Worm (Caenorhabditis elegans) whole organism, L2 larva: ENCODE results near the gene W08E12.9.

Experiments
- C34F6.9 ChIP-seq: fragments of 150-350 bp; optimal IDR thresholded peaks from 2 replicates; lab custom pipeline; 2014; ENCODE audit warnings: missing biosample characterization, missing genetic modification characterization
- F13H6.1 ChIP-seq: sonication (generic microtip); optimal IDR thresholded peaks from 2 replicates; lab custom pipeline; 2016; ENCODE audit warnings: missing genetic modification characterization, missing compliant biosample characterization
- R02D3.7 ChIP-seq: fragments of 150-350 bp; optimal IDR thresholded peaks from 2 replicates; lab custom pipeline; 2014; ENCODE audit warnings: missing biosample characterization, missing genetic modification characterization
- Y55F3AM.14 ChIP-seq: fragments of 200-800 bp; sonication (Bioruptor generic); optimal IDR thresholded peaks from 2 replicates; lab custom pipeline; 2018; ENCODE audit warnings: mild to moderate bottlenecking, missing genetic modification characterization, missing compliant biosample characterization
- aly-2 ChIP-seq: fragments of 150-350 bp; optimal IDR thresholded peaks from 2 replicates; lab custom pipeline; 2014; ENCODE audit warnings: missing biosample characterization, missing genetic modification characterization
- ama-1 ChIP-seq: fragments of 150-350 bp; optimal IDR thresholded peaks from 2 replicates; lab custom pipeline; 2018; ENCODE audit warnings: inconsistent platforms
- ceh-16 ChIP-seq: fragments of 150-350 bp; optimal IDR thresholded peaks from 2 replicates; lab custom pipeline; 2014; ENCODE audit warnings: missing biosample characterization, missing genetic modification characterization
- ceh-82 ChIP-seq: fragments of 150-350 bp; optimal IDR thresholded peaks from 2 replicates; lab custom pipeline; 2014; ENCODE audit warnings: missing biosample characterization, missing genetic modification characterization
- crh-2 ChIP-seq: sonication (generic microtip); optimal IDR thresholded peaks from 2 replicates; lab custom pipeline; 2017; ENCODE audit warnings: missing biosample characterization, missing genetic modification characterization
- dmd-4 ChIP-seq: sonication (generic microtip); optimal IDR thresholded peaks from 2 replicates; lab custom pipeline; 2017; ENCODE audit warnings: missing biosample characterization, missing genetic modification characterization
- egl-27 ChIP-seq: sonication (generic microtip); optimal IDR thresholded peaks from 3 replicates; lab custom pipeline; 2017; ENCODE audit warnings: missing biosample characterization, missing genetic modification reagents, missing genetic modification characterization
- elt-3 ChIP-seq: sonication (generic microtip); optimal IDR thresholded peaks from 2 replicates; lab custom pipeline; 2017; ENCODE audit warnings: missing biosample characterization, missing genetic modification characterization
- fos-1 ChIP-seq: fragments of 150-350 bp; optimal IDR thresholded peaks from 2 replicates; lab custom pipeline; 2014; ENCODE audit warnings: missing biosample characterization, missing genetic modification characterization
- gmeb-1 ChIP-seq: fragments of 150-350 bp; optimal IDR thresholded peaks from 2 replicates; lab custom pipeline; 2014; ENCODE audit warnings: missing biosample characterization, missing genetic modification characterization
- lin-11 ChIP-seq: fragments of 150-350 bp; sonication (generic microtip); optimal IDR thresholded peaks from 2 replicates; lab custom pipeline; 2014; ENCODE audit warnings: missing biosample characterization, missing genetic modification characterization, inconsistent platforms, mixed read lengths
- lin-39 ChIP-seq: fragments of 150-350 bp; optimal IDR thresholded peaks from 2 replicates; lab custom pipeline; 2014; ENCODE audit warnings: missing biosample characterization, missing genetic modification reagents, missing genetic modification characterization
- lsy-2 ChIP-seq, 2 experiments: fragments of 150-350 bp in 1 of 2; sonication (generic microtip) in 1 of 2; optimal IDR thresholded peaks; 2 replicates each; lab custom pipeline; 2014 to 2017; ENCODE audit warnings: missing biosample characterization in 2 of 2, missing genetic modification characterization in 2 of 2
- mbf-1 ChIP-seq: sonication (generic microtip); optimal IDR thresholded peaks from 2 replicates; lab custom pipeline; 2017; ENCODE audit warnings: missing biosample characterization, missing genetic modification characterization
- mdl-1 ChIP-seq, 2 experiments: fragments of 150-350 bp in 1 of 2; sonication (generic microtip) in 1 of 2; optimal IDR thresholded peaks; 2 replicates each; lab custom pipeline; 2017; ENCODE audit warnings: missing biosample characterization in 2 of 2, missing genetic modification characterization in 2 of 2
- nhr-10 ChIP-seq: sonication (generic microtip); optimal IDR thresholded peaks from 2 replicates; lab custom pipeline; 2017; ENCODE audit warnings: missing biosample characterization, missing genetic modification characterization
- nhr-11 ChIP-seq: fragments of 150-350 bp; optimal IDR thresholded peaks from 2 replicates; lab custom pipeline; 2014; ENCODE audit warnings: missing biosample characterization, missing genetic modification characterization
- nhr-12 ChIP-seq: fragments of 150-350 bp; optimal IDR thresholded peaks from 2 replicates; lab custom pipeline; 2014; ENCODE audit warnings: missing biosample characterization, missing genetic modification characterization
- nhr-129 ChIP-seq: fragments of 150-350 bp; optimal IDR thresholded peaks from 2 replicates; lab custom pipeline; 2014; ENCODE audit warnings: missing biosample characterization, missing genetic modification characterization
- nhr-21 ChIP-seq: fragments of 150-350 bp; optimal IDR thresholded peaks from 2 replicates; lab custom pipeline; 2014; ENCODE audit warnings: missing biosample characterization, missing genetic modification characterization
- nhr-23 ChIP-seq: fragments of 150-350 bp; optimal IDR thresholded peaks from 2 replicates; lab custom pipeline; 2014; ENCODE audit warnings: missing biosample characterization, missing genetic modification reagents, missing genetic modification characterization
- nhr-237 ChIP-seq: fragments of 150-350 bp; optimal IDR thresholded peaks from 2 replicates; lab custom pipeline; 2014; ENCODE audit warnings: missing biosample characterization, missing genetic modification characterization
- nhr-25 ChIP-seq: fragments of 150-350 bp; sonication (generic microtip); optimal IDR thresholded peaks from 3 replicates; lab custom pipeline; 2014; ENCODE audit warnings: missing biosample characterization, missing genetic modification characterization
- nhr-6 ChIP-seq: fragments of 150-350 bp; optimal IDR thresholded peaks from 2 replicates; lab custom pipeline; 2014; ENCODE audit warnings: missing biosample characterization, missing genetic modification characterization
- nhr-77 ChIP-seq: fragments of 150-350 bp; optimal IDR thresholded peaks from 2 replicates; lab custom pipeline; 2014; ENCODE audit warnings: missing biosample characterization, missing genetic modification characterization
- sem-4 ChIP-seq: fragments of 150-350 bp; optimal IDR thresholded peaks from 2 replicates; lab custom pipeline; 2014; ENCODE audit warnings: missing biosample characterization, missing genetic modification reagents, missing genetic modification characterization
- skn-1 ChIP-seq: sonication (generic microtip); optimal IDR thresholded peaks from 2 replicates; lab custom pipeline; 2017; ENCODE audit warnings: missing biosample characterization, missing genetic modification characterization
- sma-9 ChIP-seq, 2 experiments: fragments of 150-350 bp in 1 of 2; sonication (generic microtip) in 1 of 2; optimal IDR thresholded peaks; 2 replicates each; lab custom pipeline; 2014 to 2016; ENCODE audit warnings: missing genetic modification characterization in 2 of 2, mild to moderate bottlenecking in 1 of 2, missing biosample characterization in 1 of 2, missing compliant biosample characterization in 1 of 2, missing genetic modification reagents in 1 of 2, moderate library complexity in 1 of 2
- snpc-4 ChIP-seq: fragments of 150-350 bp; optimal IDR thresholded peaks from 2 replicates; lab custom pipeline; 2014; ENCODE audit warnings: missing biosample characterization, missing genetic modification characterization
- unc-39 ChIP-seq: fragments of 150-350 bp; optimal IDR thresholded peaks from 2 replicates; lab custom pipeline; 2014; ENCODE audit warnings: missing biosample characterization, missing genetic modification characterization
- unc-55 ChIP-seq: fragments of 150-350 bp; sonication (generic microtip); optimal IDR thresholded peaks from 3 replicates; lab custom pipeline; 2014; ENCODE audit warnings: missing biosample characterization, missing genetic modification reagents, missing genetic modification characterization
- zag-1 ChIP-seq: fragments of 150-350 bp; optimal IDR thresholded peaks from 2 replicates; lab custom pipeline; 2014; ENCODE audit warnings: missing biosample characterization, missing genetic modification characterization
- ztf-1 ChIP-seq: fragments of 200-800 bp; sonication (Bioruptor generic); conservative IDR thresholded peaks from 2 replicates; pipeline ENCODE4 v1.3.6; 2022; ENCODE audit warnings: missing genetic modification characterization, missing compliant biosample characterization

The W08E12.9 gene

ce11 chrIV:3293800-3294493 lies 13.4 kb downstream of the W08E12.9 start:
- no peak for TF ChIP-seq nhr-23 (tag; lab: Kevin White, UChicago)
- TF ChIP-seq crh-2 (tag; lab: Kevin White, UChicago): no peak
- TF ChIP-seq lin-11 (tag; lab: Kevin White, UChicago): no peak
- no peak for TF ChIP-seq nhr-21 (tag; lab: Kevin White, UChicago)
- TF ChIP-seq nhr-12 (tag; lab: Kevin White, UChicago): no peak
- no peak for TF ChIP-seq ceh-82 (tag; lab: Kevin White, UChicago)
- TF ChIP-seq zag-1 (tag; lab: Kevin White, UChicago): no peak
- no peak for TF ChIP-seq elt-3
- no peak for TF ChIP-seq unc-39 (tag; lab: Kevin White, UChicago)
- no peak for TF ChIP-seq mbf-1 (tag; lab: Kevin White, UChicago)
- TF ChIP-seq ama-1: no peak
- no peak for TF ChIP-seq snpc-4 (tag; lab: Kevin White, UChicago)
- no peak for TF ChIP-seq skn-1 (tag; lab: Kevin White, UChicago)
- no peak for TF ChIP-seq sem-4
- no peak for TF ChIP-seq lin-39 (tag; lab: Kevin White, UChicago)
- no peak for TF ChIP-seq gmeb-1 (tag; lab: Kevin White, UChicago)
- TF ChIP-seq dmd-4 (tag; lab: Kevin White, UChicago): no peak
- TF ChIP-seq ztf-1 (GFP tag; lab: Robert Waterston, UW): no peak
- no peak for TF ChIP-seq nhr-129 (tag; lab: Kevin White, UChicago)
- no peak for TF ChIP-seq lsy-2 (tag; optimal IDR thresholded peaks at IDR 0.05; lab: Kevin White, UChicago)

DNA sequence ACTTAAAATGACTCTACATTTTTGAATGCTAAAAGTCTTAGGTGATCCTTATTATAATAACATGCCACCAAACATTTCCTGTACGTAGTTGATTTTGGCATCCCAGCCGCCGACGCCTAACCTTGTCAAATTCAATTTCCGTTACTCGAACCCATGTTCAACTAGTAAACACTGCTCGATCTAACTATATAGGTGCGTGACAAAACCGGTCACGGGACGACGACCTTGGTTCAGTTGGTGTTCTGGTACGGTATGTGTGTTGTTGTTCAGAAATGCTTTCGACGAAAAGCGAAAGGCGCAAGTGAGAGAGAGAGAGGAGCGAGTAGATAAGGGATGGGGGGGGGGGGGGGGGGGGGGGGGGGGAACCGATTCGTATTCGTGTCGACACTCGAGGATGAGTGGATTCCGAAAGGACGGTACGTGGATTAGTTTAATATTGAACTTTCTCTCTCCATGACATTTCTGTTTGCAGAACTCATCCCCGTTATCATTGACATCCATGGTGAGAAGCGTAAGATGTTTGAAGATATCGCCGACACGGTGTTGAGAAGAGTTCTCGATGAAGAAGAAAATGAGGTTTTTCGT lies 15.3 kb downstream of the W08E12.9 start, which contains the start of gene W08E12.8:
TSS of gene W08E12.8 (plus strand) at position 395 of the 585 bp plus-strand sequence.
- no peak for TF ChIP-seq F13H6.1
- no peak for TF ChIP-seq ama-1
- TF ChIP-seq unc-55 (GFP tag; lab: Kevin White, UChicago): no peak
- no peak for TF ChIP-seq aly-2 (tag; lab: Kevin White, UChicago)
- TF ChIP-seq lin-11 (tag; lab: Kevin White, UChicago): no peak
- TF ChIP-seq mdl-1 (tag; optimal IDR thresholded peaks at IDR 0.05; lab: Kevin White, UChicago): no peak
- TF ChIP-seq nhr-12 (tag; lab: Kevin White, UChicago): no peak
- no peak for TF ChIP-seq nhr-237 (tag; lab: Kevin White, UChicago)
- TF ChIP-seq elt-3: no peak
- TF ChIP-seq nhr-6 (tag; lab: Kevin White, UChicago): no peak
- TF ChIP-seq nhr-25 (tag; lab: Kevin White, UChicago): no peak
- TF ChIP-seq lsy-2 (tag; optimal IDR thresholded peaks at IDR 0.05; lab: Kevin White, UChicago): no peak
- no peak for TF ChIP-seq C34F6.9 (tag; lab: Kevin White, UChicago)
- TF ChIP-seq nhr-10 (tag; lab: Kevin White, UChicago): no peak
- TF ChIP-seq, all 48 proteins: peak for 0

ce11 chrIV:3289237-3289636 lies 18.1 kb downstream of the W08E12.9 start, which contains the start of gene gcy-23:
Gene gcy-23, minus strand, starts transcription at chrIV:3289337.
- TF ChIP-seq nhr-21 (tag; lab: Kevin White, UChicago) (no peak), Y55F3AM.14 (GFP tag; lab: Kevin White, UChicago) (no peak), egl-27 (no peak), ceh-16 (tag; lab: Kevin White, UChicago) (no peak), skn-1 (tag; lab: Kevin White, UChicago) (no peak), aly-2 (tag; lab: Kevin White, UChicago) (no peak), ztf-1 (GFP tag; lab: Robert Waterston, UW) (no peak), nhr-6 (tag; lab: Kevin White, UChicago) (no peak), lin-11 (tag; lab: Kevin White, UChicago) (no peak), sma-9 (GFP tag; optimal IDR thresholded peaks at IDR 0.05; lab: Kevin White, UChicago) (no peak), sma-9 (tag; optimal IDR thresholded peaks at IDR 0.05; lab: Kevin White, UChicago) (no peak), R02D3.7 (tag; lab: Kevin White, UChicago) (no peak), nhr-11 (tag; lab: Kevin White, UChicago) (no peak), nhr-77 (no peak), fos-1 (tag; lab: Kevin White, UChicago) (no peak), nhr-129 (tag; lab: Kevin White, UChicago) (no peak), lin-39 (tag; lab: Kevin White, UChicago) (no peak), nhr-12 (tag; lab: Kevin White, UChicago) (no peak), nhr-23 (tag; lab: Kevin White, UChicago) (no peak)
